Worm (Caenorhabditis elegans) whole organism, L3 larva: ENCODE results near the gene pcs-1.

Experiments
- R02D3.7 ChIP-seq: fragments of 150-350 bp; optimal IDR thresholded peaks from 2 replicates; lab custom pipeline; 2014; ENCODE audit warnings: missing biosample characterization, missing genetic modification characterization
- ceh-82 ChIP-seq: fragments of 150-350 bp; optimal IDR thresholded peaks from 2 replicates; lab custom pipeline; 2014; ENCODE audit warnings: missing biosample characterization, missing genetic modification characterization
- egl-27 ChIP-seq: sonication (generic microtip); optimal IDR thresholded peaks from 4 replicates; lab custom pipeline; 2017; ENCODE audit warnings: missing biosample characterization, missing genetic modification reagents, missing genetic modification characterization
- lin-39 ChIP-seq: fragments of 150-350 bp; optimal IDR thresholded peaks from 2 replicates; lab custom pipeline; 2018; ENCODE audit warnings: missing biosample characterization, missing genetic modification reagents, missing genetic modification characterization
- nhr-11 ChIP-seq: fragments of 150-350 bp; optimal IDR thresholded peaks from 2 replicates; lab custom pipeline; 2014; ENCODE audit warnings: missing biosample characterization, missing genetic modification characterization
- nhr-12 ChIP-seq: fragments of 150-350 bp; optimal IDR thresholded peaks from 2 replicates; lab custom pipeline; 2014; ENCODE audit warnings: missing biosample characterization, missing genetic modification characterization
- nhr-76 ChIP-seq: fragments of 150-350 bp; sonication (generic microtip); optimal IDR thresholded peaks from 5 replicates; lab custom pipeline; 2014; ENCODE audit warnings: missing biosample characterization, missing genetic modification characterization
- nhr-77 ChIP-seq: fragments of 150-350 bp; optimal IDR thresholded peaks from 2 replicates; lab custom pipeline; 2014; ENCODE audit warnings: missing biosample characterization, missing genetic modification characterization
- pha-4 ChIP-seq: fragments of 150-350 bp; optimal IDR thresholded peaks from 2 replicates; lab custom pipeline; 2014; ENCODE audit warnings: missing biosample characterization, missing genetic modification reagents, missing genetic modification characterization
- pqm-1 ChIP-seq: fragments of 150-350 bp; optimal IDR thresholded peaks from 2 replicates; lab custom pipeline; 2017; ENCODE audit warnings: missing biosample characterization, missing genetic modification characterization, inconsistent platforms
- snpc-4 ChIP-seq: fragments of 150-350 bp; optimal IDR thresholded peaks from 2 replicates; lab custom pipeline; 2014; ENCODE audit warnings: missing biosample characterization, missing genetic modification characterization
- ztf-11 ChIP-seq: fragments of 150-350 bp; optimal IDR thresholded peaks from 2 replicates; lab custom pipeline; 2014; ENCODE audit warnings: missing biosample characterization, missing genetic modification characterization
- ztf-4 ChIP-seq: fragments of 150-350 bp; optimal IDR thresholded peaks from 2 replicates; lab custom pipeline; 2014; ENCODE audit warnings: missing biosample characterization, missing genetic modification characterization

ce11 chrII:11536505-11536904 is 41.0 kb downstream of the pcs-1 start:
- TF ChIP-seq pqm-1 (tag; lab: Kevin White, UChicago) = no peak
- no peak for TF ChIP-seq nhr-77 (tag; lab: Kevin White, UChicago)
- TF ChIP-seq nhr-76 (tag; lab: Kevin White, UChicago) = no peak
- TF ChIP-seq pha-4 (tag; lab: Kevin White, UChicago) = no peak
- TF ChIP-seq ztf-11 (tag; lab: Kevin White, UChicago) = no peak
- TF ChIP-seq R02D3.7 (tag; lab: Kevin White, UChicago) = no peak
- no peak for TF ChIP-seq nhr-11 (tag; lab: Kevin White, UChicago)
- TF ChIP-seq snpc-4 = no peak
- no peak for TF ChIP-seq ceh-82 (tag; lab: Kevin White, UChicago)
- TF ChIP-seq lin-39 = no peak
- TF ChIP-seq nhr-12 = no peak
- no peak for TF ChIP-seq egl-27
- no peak for TF ChIP-seq ztf-4 (tag; lab: Kevin White, UChicago)
